Worm (Caenorhabditis elegans) whole organism, late embryonic: ENCODE data around the gene asns-2.

Experiments used
- C08G9.2 ChIP-seq: sonication (generic microtip); optimal IDR thresholded peaks from 2 replicates; lab custom pipeline; 2016; ENCODE audit warnings: mild to moderate bottlenecking, missing genetic modification characterization, moderate library complexity, missing compliant biosample characterization
- C38D4.7 ChIP-seq: fragments of 200-800 bp; sonication (Bioruptor generic); optimal IDR thresholded peaks from 2 replicates; lab custom pipeline; 2018; ENCODE audit warnings: mild to moderate bottlenecking, missing genetic modification characterization, moderate library complexity, missing compliant biosample characterization
- F13H6.1 ChIP-seq: sonication (generic microtip); optimal IDR thresholded peaks from 2 replicates; lab custom pipeline; 2016; ENCODE audit warnings: missing genetic modification characterization, missing compliant biosample characterization
- K02D7.2 ChIP-seq: sonication (generic microtip); optimal IDR thresholded peaks from 2 replicates; lab custom pipeline; 2017; ENCODE audit warnings: mild to moderate bottlenecking, missing genetic modification characterization, missing compliant biosample characterization
- Y22D7AL.16 ChIP-seq: sonication (generic microtip); optimal IDR thresholded peaks from 2 replicates; lab custom pipeline; 2016; ENCODE audit warnings: missing genetic modification characterization, missing compliant biosample characterization
- ahr-1 ChIP-seq: sonication (generic microtip); optimal IDR thresholded peaks from 2 replicates; lab custom pipeline; 2016; ENCODE audit warnings: missing genetic modification characterization, missing compliant biosample characterization
- ceh-18 ChIP-seq: sonication (generic microtip); optimal IDR thresholded peaks from 2 replicates; lab custom pipeline; 2016; ENCODE audit warnings: missing genetic modification characterization, missing compliant biosample characterization
- ceh-19 ChIP-seq: fragments of 200-800 bp; sonication (Bioruptor generic); optimal IDR thresholded peaks from 2 replicates; lab custom pipeline; 2018; ENCODE audit warnings: mild to moderate bottlenecking, missing genetic modification characterization, missing compliant biosample characterization
- ceh-2 ChIP-seq: sonication (generic microtip); optimal IDR thresholded peaks from 2 replicates; lab custom pipeline; 2016; ENCODE audit warnings: missing genotype, missing genetic modification characterization, missing compliant biosample characterization
- ceh-22 ChIP-seq: sonication (generic microtip); optimal IDR thresholded peaks from 2 replicates; lab custom pipeline; 2017; ENCODE audit warnings: missing biosample characterization, missing genetic modification characterization
- ceh-24 ChIP-seq: sonication (generic microtip); optimal IDR thresholded peaks from 2 replicates; lab custom pipeline; 2016; ENCODE audit warnings: mild to moderate bottlenecking, missing genetic modification characterization, missing compliant biosample characterization
- ceh-31 ChIP-seq: sonication (generic microtip); optimal IDR thresholded peaks from 2 replicates; lab custom pipeline; 2016; ENCODE audit warnings: missing genetic modification characterization, missing compliant biosample characterization
- ceh-45 ChIP-seq: fragments of 200-800 bp; sonication (Bioruptor generic); IDR thresholded peaks from 2 replicates; pipeline ENCODE4 v1.3.6; 2022; ENCODE audit warnings: missing genetic modification reagents, missing genetic modification characterization, missing compliant biosample characterization
- ceh-48 ChIP-seq: sonication (generic microtip); optimal IDR thresholded peaks from 2 replicates; lab custom pipeline; 2016; ENCODE audit warnings: missing genetic modification characterization, inconsistent platforms, missing compliant biosample characterization
- ceh-9 ChIP-seq: sonication (generic microtip); optimal IDR thresholded peaks from 2 replicates; lab custom pipeline; 2016; ENCODE audit warnings: mild to moderate bottlenecking, missing genetic modification characterization, inconsistent platforms, missing compliant biosample characterization
- dmd-4 ChIP-seq: sonication (generic microtip); optimal IDR thresholded peaks from 2 replicates; lab custom pipeline; 2016; ENCODE audit warnings: borderline replicate concordance, missing genetic modification characterization, missing compliant biosample characterization
- dve-1 ChIP-seq: sonication (generic microtip); optimal IDR thresholded peaks from 2 replicates; lab custom pipeline; 2017; ENCODE audit warnings: antibody characterized with exemption, mild to moderate bottlenecking, missing genetic modification characterization, missing compliant biosample characterization
- elt-2 ChIP-seq: sonication (generic microtip); optimal IDR thresholded peaks from 2 replicates; lab custom pipeline; 2016; ENCODE audit warnings: missing genetic modification reagents, missing genetic modification characterization, missing compliant biosample characterization
- elt-4 ChIP-seq: sonication (generic microtip); optimal IDR thresholded peaks from 2 replicates; lab custom pipeline; 2016; ENCODE audit warnings: missing genetic modification characterization, missing compliant biosample characterization
- ets-4 ChIP-seq: sonication (generic microtip); optimal IDR thresholded peaks from 2 replicates; lab custom pipeline; 2016; ENCODE audit warnings: missing genetic modification characterization, missing compliant biosample characterization
- eyg-1 ChIP-seq: sonication (generic microtip); optimal IDR thresholded peaks from 2 replicates; lab custom pipeline; 2016; ENCODE audit warnings: missing genotype, missing genetic modification characterization, missing compliant biosample characterization
- fax-1 ChIP-seq: sonication (generic microtip); optimal IDR thresholded peaks from 2 replicates; lab custom pipeline; 2016; ENCODE audit warnings: missing genotype, missing genetic modification characterization, missing compliant biosample characterization
- fkh-10 ChIP-seq: fragments of 150-350 bp; optimal IDR thresholded peaks from 2 replicates; lab custom pipeline; 2014; ENCODE audit warnings: missing biosample characterization, missing genetic modification reagents, missing genetic modification characterization
- hlh-15 ChIP-seq: sonication (generic microtip); optimal IDR thresholded peaks from 2 replicates; lab custom pipeline; 2016; ENCODE audit warnings: missing genetic modification characterization, missing compliant biosample characterization
- lin-11 ChIP-seq: fragments of 200-800 bp; sonication (Bioruptor generic); optimal IDR thresholded peaks from 2 replicates; lab custom pipeline; 2018; ENCODE audit warnings: mild to moderate bottlenecking, missing genetic modification characterization, missing compliant biosample characterization
- madf-2 ChIP-seq: sonication (generic microtip); optimal IDR thresholded peaks from 2 replicates; lab custom pipeline; 2017; ENCODE audit warnings: missing genetic modification characterization, missing compliant biosample characterization
- nfya-1 ChIP-seq: sonication (generic microtip); optimal IDR thresholded peaks from 2 replicates; lab custom pipeline; 2017; ENCODE audit warnings: missing genetic modification characterization, mild to moderate bottlenecking, missing compliant biosample characterization, antibody characterized with exemption, moderate library complexity
- nhr-11 ChIP-seq: fragments of 150-350 bp; optimal IDR thresholded peaks from 2 replicates; lab custom pipeline; 2014; ENCODE audit warnings: missing biosample characterization, missing genetic modification characterization
- pag-3 ChIP-seq: sonication (generic microtip); optimal IDR thresholded peaks from 2 replicates; lab custom pipeline; 2016; ENCODE audit warnings: missing compliant biosample characterization, missing genetic modification characterization, borderline replicate concordance
- pat-9 ChIP-seq: fragments of 200-800 bp; sonication (Bioruptor generic); optimal IDR thresholded peaks from 2 replicates; lab custom pipeline; 2018; ENCODE audit warnings: mild to moderate bottlenecking, missing genetic modification characterization, moderate library complexity, missing compliant biosample characterization
- pha-2 ChIP-seq: sonication (generic microtip); optimal IDR thresholded peaks from 2 replicates; lab custom pipeline; 2017; ENCODE audit warnings: mild to moderate bottlenecking, missing genetic modification characterization, missing compliant biosample characterization
- pha-4 ChIP-seq: fragments of 150-350 bp; optimal IDR thresholded peaks from 2 replicates; lab custom pipeline; 2018; ENCODE audit warnings: missing biosample characterization, missing genetic modification reagents, missing genetic modification characterization
- pqm-1 ChIP-seq: sonication (generic microtip); optimal IDR thresholded peaks from 2 replicates; lab custom pipeline; 2016; ENCODE audit warnings: missing genetic modification characterization, missing compliant biosample characterization
- pros-1 ChIP-seq: fragments of 150-350 bp; optimal IDR thresholded peaks from 2 replicates; lab custom pipeline; 2014; ENCODE audit warnings: missing biosample characterization, missing genetic modification reagents, missing genetic modification characterization
- ref-2 ChIP-seq: sonication (generic microtip); optimal IDR thresholded peaks from 2 replicates; lab custom pipeline; 2016; ENCODE audit warnings: missing genetic modification characterization, missing compliant biosample characterization
- sox-2 ChIP-seq: fragments of 200-800 bp; sonication (Bioruptor generic); IDR thresholded peaks from 2 replicates; pipeline ENCODE4 v1.3.6; 2022; ENCODE audit warnings: missing genetic modification reagents, missing genetic modification characterization, missing compliant biosample characterization
- sox-4 ChIP-seq: sonication (generic microtip); optimal IDR thresholded peaks from 2 replicates; lab custom pipeline; 2017; ENCODE audit warnings: mild to moderate bottlenecking, missing genetic modification characterization, inconsistent platforms, missing compliant biosample characterization
- tbx-7 ChIP-seq: sonication (generic microtip); optimal IDR thresholded peaks from 2 replicates; lab custom pipeline; 2016; ENCODE audit warnings: missing genotype, missing genetic modification characterization, missing compliant biosample characterization
- unc-86 ChIP-seq: sonication (generic microtip); optimal IDR thresholded peaks from 2 replicates; lab custom pipeline; 2016; ENCODE audit warnings: missing genetic modification characterization, missing compliant biosample characterization
- ztf-16 ChIP-seq: sonication (generic microtip); optimal IDR thresholded peaks from 2 replicates; lab custom pipeline; 2017; ENCODE audit warnings: missing genetic modification characterization, missing compliant biosample characterization

asns-2 gene

ce11 chrX:8718153-8718552 lies 32.6 kb downstream of the asns-2 start:
- TF ChIP-seq C38D4.7 (GFP tag; lab: Kevin White, UChicago) (no peak), ref-2 (no peak), dmd-4 (tag; lab: Kevin White, UChicago) (no peak), hlh-15 (tag; lab: Kevin White, UChicago) (no peak), C08G9.2 (no peak), tbx-7 (tag; lab: Kevin White, UChicago) (no peak), ceh-31 (tag; lab: Kevin White, UChicago) (no peak), sox-4 (tag; lab: Kevin White, UChicago) (no peak), ets-4 (tag; lab: Kevin White, UChicago) (no peak), unc-86 (tag; lab: Kevin White, UChicago) (no peak), ceh-22 (tag; lab: Kevin White, UChicago) (no peak), ceh-19 (GFP tag; lab: Kevin White, UChicago) (no peak), fkh-10 (no peak), ceh-24 (tag; lab: Kevin White, UChicago) (no peak), ceh-48 (no peak), ztf-16 (no peak), K02D7.2 (no peak), pag-3 (tag; lab: Kevin White, UChicago) (no peak), pqm-1 (tag; lab: Kevin White, UChicago) (no peak)

ce11 chrX:8716822-8717221 lies 33.9 kb downstream of the asns-2 start, which contains the start of gene F53A9.7:
F53A9.7 (minus strand) TSS chrX:8716922.
- TF ChIP-seq tbx-7 (tag; lab: Kevin White, UChicago) (no peak), elt-4 (tag; lab: Kevin White, UChicago) (no peak)

- no peak for TF ChIP-seq pat-9 (tag; lab: Kevin White, UChicago)
- no peak for TF ChIP-seq pag-3 (tag; lab: Kevin White, UChicago)
- TF ChIP-seq madf-2, result no peak
- TF ChIP-seq nfya-1 (tag; lab: Kevin White, UChicago), result no peak
- TF ChIP-seq C08G9.2, result no peak
- no peak for TF ChIP-seq pha-4 (tag; lab: Kevin White, UChicago)
- no peak for TF ChIP-seq pros-1 (tag; lab: Kevin White, UChicago)
- no peak for TF ChIP-seq ceh-48
- no peak for TF ChIP-seq ceh-9
- TF ChIP-seq ref-2, result no peak
- no peak for TF ChIP-seq K02D7.2
- no peak for TF ChIP-seq nhr-11 (tag; lab: Kevin White, UChicago)
- TF ChIP-seq pha-2 (tag; lab: Kevin White, UChicago), result no peak
- TF ChIP-seq F13H6.1, result no peak
Observed at ce11 chrX:8714845-8715244, 35.9 kb downstream of the asns-2 start.

ce11 chrX:8713754-8714295 lies 36.9 kb downstream of the asns-2 start, which contains the start of gene F53A9.6:
F53A9.6 (minus strand) TSS chrX:8713804.
- no peak for TF ChIP-seq elt-2 (tag; lab: Kevin White, UChicago)
- TF ChIP-seq dve-1, result no peak
- no peak for TF ChIP-seq ceh-18 (tag; lab: Kevin White, UChicago)
- TF ChIP-seq pag-3 (tag; lab: Kevin White, UChicago), result no peak
- no peak for TF ChIP-seq pqm-1 (tag; lab: Kevin White, UChicago)
- TF ChIP-seq unc-86 (tag; lab: Kevin White, UChicago), result no peak
- no peak for TF ChIP-seq sox-4 (tag; lab: Kevin White, UChicago)
- no peak for TF ChIP-seq sox-2 (GFP tag; lab: Robert Waterston, UW)
- TF ChIP-seq Y22D7AL.16 (tag; lab: Kevin White, UChicago), result no peak
- no peak for TF ChIP-seq lin-11
- no peak for TF ChIP-seq eyg-1 (tag; lab: Kevin White, UChicago)
- no peak for TF ChIP-seq ceh-19 (GFP tag; lab: Kevin White, UChicago)
- TF ChIP-seq ceh-45 (GFP tag; lab: Robert Waterston, UW), result no peak
- no peak for TF ChIP-seq ceh-2
- TF ChIP-seq fax-1 (tag; lab: Kevin White, UChicago), result no peak
- no peak for TF ChIP-seq ceh-22 (tag; lab: Kevin White, UChicago)
- no peak for TF ChIP-seq ztf-16
- TF ChIP-seq ahr-1 (tag; lab: Kevin White, UChicago), result no peak
